Fruit fly (Drosophila melanogaster) whole organism, prepupa: ENCODE data around the gene Vm26Ac.

ENCODE experiments used
- Eip78C ChIP-seq: fragments of 200-800 bp; sonication (Bioruptor generic); peaks from one replicate; lab custom pipeline; 2016; ENCODE audit warnings: missing biosample characterization, missing genetic modification characterization
- Sox15 ChIP-seq: fragments of 200-800 bp; sonication (Bioruptor generic); optimal IDR thresholded peaks from 3 replicates; lab custom pipeline; 2016; ENCODE audit warnings: missing biosample characterization, missing genetic modification characterization
- esn ChIP-seq: fragments of 200-800 bp; sonication (Bioruptor generic); optimal IDR thresholded peaks from 2 replicates; lab custom pipeline; 2016; ENCODE audit warnings: missing biosample characterization, mild to moderate bottlenecking, missing genetic modification characterization, moderate library complexity

DNA sequence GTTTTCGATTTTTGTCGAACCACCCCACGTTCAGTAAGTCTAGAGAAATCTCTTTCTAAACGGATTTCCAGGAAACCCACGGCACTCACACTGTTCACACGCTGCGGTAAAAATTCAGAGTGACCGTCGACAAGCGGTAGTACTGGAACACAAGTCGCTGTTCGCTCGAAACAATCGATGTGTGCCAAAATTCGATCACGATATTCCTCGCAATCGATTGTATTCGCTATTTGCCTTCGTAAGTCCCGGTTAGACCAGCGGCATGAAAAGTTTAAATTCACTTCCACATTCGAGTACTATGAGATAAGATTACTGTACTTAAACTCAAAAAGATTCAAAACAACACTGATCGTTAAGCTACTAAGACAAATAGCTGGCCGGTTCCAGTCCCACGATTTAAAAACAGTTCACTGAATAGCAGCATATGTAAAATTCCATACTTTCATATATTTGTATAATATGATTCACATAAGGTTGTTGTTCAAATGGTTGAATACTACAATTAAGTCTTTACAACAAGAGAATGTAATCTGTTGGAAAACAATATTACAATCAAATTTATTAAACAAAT, 22.5 kb upstream of the Vm26Ac start, which contains the start of gene chic:
- TF ChIP-seq esn (GFP tag; lab: Kevin White, UChicago) (no peak), Eip78C (GFP tag; lab: Kevin White, UChicago) (peak; percentile 33), Sox15 (no peak)
